Worm (Caenorhabditis elegans) whole organism, early embryonic: ENCODE results near the gene nhr-171.
A peak's percentile ranks its signal among the peaks of the same experiment; 100 is the strongest.

ENCODE experiments used
- B0310.2 ChIP-seq: sonication (generic microtip); optimal IDR thresholded peaks from 2 replicates; lab custom pipeline; 2016; ENCODE audit warnings: mild to moderate bottlenecking, missing genetic modification characterization, missing compliant biosample characterization
- F13C5.2 ChIP-seq: sonication (generic microtip); optimal IDR thresholded peaks from 2 replicates; lab custom pipeline; 2017; ENCODE audit warnings: mild to moderate bottlenecking, missing genetic modification characterization, inconsistent platforms, missing compliant biosample characterization
- aly-1 ChIP-seq: sonication (generic microtip); optimal IDR thresholded peaks from 2 replicates; lab custom pipeline; 2016; ENCODE audit warnings: missing genetic modification characterization, missing compliant biosample characterization
- ama-1 ChIP-seq: fragments of 150-350 bp; optimal IDR thresholded peaks from 2 replicates; lab custom pipeline; 2014
- ceh-13 ChIP-seq: fragments of 200-800 bp; sonication (Bioruptor generic); optimal IDR thresholded peaks from 2 replicates; lab custom pipeline; 2018; ENCODE audit warnings: mild to moderate bottlenecking, missing genetic modification characterization, missing compliant biosample characterization
- ceh-36 ChIP-seq: sonication (generic microtip); optimal IDR thresholded peaks from 2 replicates; lab custom pipeline; 2016; ENCODE audit warnings: missing genetic modification characterization, inconsistent platforms, missing compliant biosample characterization
- ets-7 ChIP-seq: sonication (generic microtip); optimal IDR thresholded peaks from 2 replicates; lab custom pipeline; 2016; ENCODE audit warnings: missing genotype, missing genetic modification characterization, missing compliant biosample characterization
- flt-1 ChIP-seq: fragments of 200-800 bp; sonication (Bioruptor generic); IDR thresholded peaks from 2 replicates; pipeline ENCODE4 v1.3.6; 2022; ENCODE audit warnings: missing genetic modification characterization, missing compliant biosample characterization
- hmbx-1 ChIP-seq: sonication (generic microtip); optimal IDR thresholded peaks from 2 replicates; lab custom pipeline; 2016; ENCODE audit warnings: mild to moderate bottlenecking, missing genetic modification characterization, missing compliant biosample characterization
- hmg-4 ChIP-seq: fragments of 200-800 bp; sonication (Bioruptor generic); optimal IDR thresholded peaks from 2 replicates; lab custom pipeline; 2018; ENCODE audit warnings: mild to moderate bottlenecking, missing genetic modification characterization, missing compliant biosample characterization
- hnd-1 ChIP-seq: sonication (generic microtip); optimal IDR thresholded peaks from 2 replicates; lab custom pipeline; 2016; ENCODE audit warnings: missing genetic modification characterization, missing compliant biosample characterization
- pes-1 ChIP-seq: fragments of 200-800 bp; sonication (Bioruptor generic); IDR thresholded peaks from 2 replicates; pipeline ENCODE4 v1.3.6; 2022; ENCODE audit warnings: missing genetic modification reagents, missing genetic modification characterization, missing compliant biosample characterization
- scrt-1 ChIP-seq: fragments of 200-800 bp; sonication (Bioruptor generic); IDR thresholded peaks from 2 replicates; pipeline ENCODE4 v1.3.6; 2022; ENCODE audit warnings: missing genetic modification characterization, missing compliant biosample characterization
- sea-1 ChIP-seq: fragments of 200-800 bp; sonication (Bioruptor generic); conservative IDR thresholded peaks from 2 replicates; pipeline ENCODE4 v1.3.6; 2022; ENCODE audit warnings: missing genetic modification characterization, missing compliant biosample characterization
- tbx-11 ChIP-seq: fragments of 200-800 bp; sonication (Bioruptor generic); IDR thresholded peaks from 2 replicates; pipeline ENCODE4 v1.3.6; 2022; ENCODE audit warnings: missing genetic modification characterization, missing compliant biosample characterization
- tbx-37 ChIP-seq: fragments of 200-800 bp; sonication (Bioruptor generic); conservative IDR thresholded peaks from 2 replicates; pipeline ENCODE4 v1.3.6; 2022; ENCODE audit warnings: missing genetic modification reagents, missing genetic modification characterization, missing compliant biosample characterization
- tra-4 ChIP-seq: sonication (generic microtip); optimal IDR thresholded peaks from 2 replicates; lab custom pipeline; 2017; ENCODE audit warnings: missing genetic modification characterization, missing compliant biosample characterization

nhr-171 gene

DNA sequence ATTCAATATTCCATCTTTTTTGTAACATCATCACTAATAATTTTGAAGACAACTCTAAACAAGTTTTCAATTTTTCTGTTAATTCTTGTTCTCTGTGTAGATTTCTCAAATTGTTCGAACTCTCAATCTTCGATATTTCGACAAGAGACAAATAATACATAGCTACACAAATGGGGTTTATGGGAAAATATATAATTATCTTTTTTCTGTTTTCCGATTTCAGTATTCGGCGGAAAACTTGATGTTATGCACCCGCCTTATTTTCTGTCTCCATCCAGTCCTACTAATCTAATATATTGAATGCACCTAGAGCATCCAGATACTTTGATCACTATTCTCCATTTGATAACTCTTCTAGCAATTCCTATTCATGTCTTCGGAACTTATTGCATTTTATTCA, 27.4 kb downstream of the nhr-171 start, which contains the start of gene srh-268:
TSS of gene srh-268 (plus strand) at position 301 of the 400 bp plus-strand sequence.
- no peak for TF ChIP-seq scrt-1
- no peak for TF ChIP-seq tbx-37 (GFP tag; lab: Robert Waterston, UW)
- no peak for TF ChIP-seq ceh-13 (GFP tag; lab: Kevin White, UChicago)
- TF ChIP-seq ama-1 (lab: Kevin White, UChicago), result no peak
- TF ChIP-seq tra-4 (tag; lab: Kevin White, UChicago), result no peak
- TF ChIP-seq hmbx-1 (tag; lab: Kevin White, UChicago), result no peak
- no peak for TF ChIP-seq sea-1
- TF ChIP-seq hnd-1 (tag; lab: Kevin White, UChicago), result no peak
- TF ChIP-seq F13C5.2 (tag; lab: Kevin White, UChicago), result no peak
- TF ChIP-seq ceh-36 (tag; lab: Kevin White, UChicago), result no peak
- TF ChIP-seq pes-1 (GFP tag; lab: Robert Waterston, UW), result no peak
- TF ChIP-seq ets-7, result no peak
- TF ChIP-seq flt-1 (GFP tag; lab: Robert Waterston, UW), result no peak
- TF ChIP-seq aly-1 (tag; lab: Kevin White, UChicago), result no peak
- TF ChIP-seq B0310.2, result no peak
- no peak for TF ChIP-seq hmg-4 (GFP tag; lab: Kevin White, UChicago)
- TF ChIP-seq tbx-11 (GFP tag; lab: Robert Waterston, UW), result no peak

DNA sequence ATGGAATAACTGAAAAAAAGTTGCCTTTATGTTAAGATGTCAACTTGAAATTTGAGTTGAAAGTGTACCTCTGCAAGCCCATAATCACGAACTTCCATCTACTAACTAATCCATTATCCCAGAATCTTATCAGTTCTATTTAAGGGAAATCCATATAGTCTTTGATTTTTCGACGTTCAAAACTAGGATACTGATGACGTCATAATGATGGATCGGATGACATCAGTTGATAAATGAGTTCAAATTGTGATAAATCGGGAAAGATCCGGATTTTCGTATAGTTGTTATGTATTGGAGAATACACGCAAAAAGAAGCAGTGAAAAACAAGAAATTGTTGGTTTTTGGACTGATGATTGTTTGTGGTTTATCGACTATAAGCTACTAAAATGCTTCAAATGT, 32.2 kb downstream of the nhr-171 start:
- TF ChIP-seq ama-1 (lab: Kevin White, UChicago) (no peak), hmg-4 (GFP tag; lab: Kevin White, UChicago) (no peak), pes-1 (GFP tag; lab: Robert Waterston, UW) (no peak), tbx-11 (GFP tag; lab: Robert Waterston, UW) (no peak), tbx-37 (GFP tag; lab: Robert Waterston, UW) (no peak), ceh-36 (tag; lab: Kevin White, UChicago) (no peak), hnd-1 (tag; lab: Kevin White, UChicago) (no peak), ets-7 (no peak), F13C5.2 (tag; lab: Kevin White, UChicago) (no peak)

DNA sequence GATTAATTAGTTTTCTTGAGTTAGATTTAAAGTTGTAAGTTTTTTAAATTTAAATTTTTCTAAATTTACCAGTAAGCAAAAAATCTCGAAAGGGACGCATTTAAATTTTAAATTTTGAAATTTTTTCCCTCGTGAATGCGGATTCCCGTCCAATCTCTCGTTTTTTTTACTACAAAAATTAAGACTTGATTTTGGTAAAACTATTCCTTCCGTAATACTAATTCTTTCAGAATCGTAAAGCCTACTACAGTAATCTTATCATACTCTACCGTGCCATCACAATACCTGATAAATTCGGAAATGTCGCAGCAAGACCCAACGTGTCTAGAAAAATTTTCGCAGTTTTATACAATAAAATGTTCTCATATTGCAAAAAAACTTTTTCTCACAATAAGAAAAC, 33.6 kb downstream of the nhr-171 start, which contains the start of the genes C54F6.19 and nhx-3:
TSS of gene C54F6.19 (plus strand) at position 301 of the 400 bp plus-strand sequence.
TSS of gene nhx-3 (minus strand) at position 337 of the 400 bp plus-strand sequence.
- TF ChIP-seq aly-1 (tag; lab: Kevin White, UChicago) (no peak), hmg-4 (GFP tag; lab: Kevin White, UChicago) (no peak), hmbx-1 (tag; lab: Kevin White, UChicago) (no peak), ama-1 (lab: Kevin White, UChicago) (no peak), sea-1 (no peak), tbx-11 (GFP tag; lab: Robert Waterston, UW) (no peak), scrt-1 (no peak), F13C5.2 (tag; lab: Kevin White, UChicago) (no peak), tra-4 (tag; lab: Kevin White, UChicago) (no peak), flt-1 (GFP tag; lab: Robert Waterston, UW) (no peak)

DNA sequence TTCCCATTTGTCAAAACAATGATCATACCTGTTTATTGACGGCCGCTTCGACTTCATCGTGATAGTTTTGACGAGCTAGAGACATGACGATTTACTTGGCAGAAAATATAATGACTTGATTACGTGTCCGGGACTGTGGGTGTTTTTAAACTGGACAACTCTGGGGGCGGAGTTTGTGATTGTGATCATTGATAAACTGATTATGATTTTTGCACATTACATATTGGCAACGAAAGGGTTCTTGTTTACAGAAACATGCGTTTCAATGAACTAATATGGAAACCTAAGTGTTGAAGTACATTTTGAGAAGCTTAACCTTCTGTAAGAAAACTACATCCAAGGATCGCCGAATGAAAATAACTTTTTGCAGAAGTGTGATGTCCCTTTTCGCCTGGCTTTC, 35.9 kb downstream of the nhr-171 start, which contains the start of gene ftn-1:
TSS of gene ftn-1 (minus strand) at position 101 of the 400 bp plus-strand sequence.
- no peak for TF ChIP-seq tbx-37 (GFP tag; lab: Robert Waterston, UW)
- TF ChIP-seq ama-1 (lab: Kevin White, UChicago), result no peak
- no peak for TF ChIP-seq ceh-13 (GFP tag; lab: Kevin White, UChicago)
- TF ChIP-seq pes-1 (GFP tag; lab: Robert Waterston, UW), result no peak

DNA sequence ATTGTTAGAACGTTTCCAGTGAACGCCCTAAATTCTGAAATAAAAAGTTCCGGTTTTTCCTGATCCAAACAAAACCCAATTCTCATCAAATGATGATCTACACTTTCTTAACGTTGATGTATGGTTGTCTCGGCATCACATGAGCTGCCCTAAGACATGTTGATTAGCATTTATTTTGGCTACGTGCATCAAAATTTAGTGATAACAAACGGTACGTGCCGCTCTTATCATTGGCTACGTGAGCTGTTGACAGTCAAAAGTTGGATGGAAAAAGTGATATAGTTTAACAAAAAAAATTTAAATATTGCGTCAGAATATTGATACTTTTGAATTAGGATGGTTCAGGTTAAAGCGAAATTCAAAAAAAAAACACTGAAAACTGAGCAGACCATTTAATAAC, 36.5 kb downstream of the nhr-171 start:
- TF ChIP-seq hnd-1 (tag; lab: Kevin White, UChicago), result no peak
- no peak for TF ChIP-seq ceh-13 (GFP tag; lab: Kevin White, UChicago)
- no peak for TF ChIP-seq ama-1 (lab: Kevin White, UChicago)
- TF ChIP-seq sea-1, result no peak
- no peak for TF ChIP-seq ceh-36 (tag; lab: Kevin White, UChicago)
- TF ChIP-seq flt-1 (GFP tag; lab: Robert Waterston, UW), result no peak

DNA sequence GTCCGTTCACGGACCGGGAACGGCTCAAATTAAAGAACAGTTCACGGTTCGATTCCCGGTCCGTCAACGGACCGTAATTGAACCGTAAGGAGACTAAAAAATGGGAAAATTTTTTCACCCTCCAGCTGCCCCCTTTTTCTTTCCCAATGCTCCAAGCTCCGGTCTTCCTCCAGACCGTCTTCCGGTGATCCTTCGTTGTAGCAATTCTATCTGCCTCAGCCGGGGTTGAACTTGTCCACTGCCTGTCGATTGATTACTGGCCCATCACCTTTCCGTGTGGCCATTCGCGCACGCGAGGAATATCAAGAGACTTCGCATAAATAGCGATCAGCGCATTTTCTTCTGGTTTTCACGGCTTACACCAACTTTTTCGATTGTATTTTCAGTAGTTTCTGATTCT, 36.9 kb downstream of the nhr-171 start:
- peak; percentile 76 for TF ChIP-seq pes-1 (GFP tag; lab: Robert Waterston, UW)
- peak; percentile 70 for TF ChIP-seq tbx-11 (GFP tag; lab: Robert Waterston, UW)
- TF ChIP-seq flt-1 (GFP tag; lab: Robert Waterston, UW), result peak; percentile 56; the same call in 1 of the 2 replicates
- peak; percentile 70; the same call in 1 of the 2 replicates for TF ChIP-seq scrt-1

DNA sequence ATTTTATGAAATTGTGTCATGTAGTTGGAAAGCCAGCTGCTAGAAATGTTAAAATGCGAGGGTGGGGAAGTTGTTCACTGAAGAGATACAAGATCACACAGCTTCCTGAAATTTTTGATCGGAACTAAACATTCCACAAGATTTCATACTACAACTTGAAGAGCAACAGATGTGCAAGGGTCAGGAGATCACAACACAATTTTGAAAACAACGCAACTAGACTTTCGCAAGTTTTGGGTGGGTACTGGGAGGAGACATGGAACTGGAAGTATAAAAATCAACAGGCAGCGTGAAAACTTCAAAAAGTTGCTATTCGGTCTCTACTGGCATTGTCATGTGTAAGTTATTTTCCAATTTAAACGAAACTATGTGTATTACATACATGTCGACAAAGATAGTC, 40.3 kb downstream of the nhr-171 start, which contains the start of gene F19F10.3:
TSS of gene F19F10.3 (plus strand) at position 301 of the 400 bp plus-strand sequence.
- no peak for TF ChIP-seq pes-1 (GFP tag; lab: Robert Waterston, UW)
- TF ChIP-seq hmbx-1 (tag; lab: Kevin White, UChicago), result no peak
- TF ChIP-seq ets-7, result no peak
- no peak for TF ChIP-seq tbx-11 (GFP tag; lab: Robert Waterston, UW)
- TF ChIP-seq B0310.2, result no peak
- TF ChIP-seq scrt-1, result no peak
- no peak for TF ChIP-seq ceh-13 (GFP tag; lab: Kevin White, UChicago)
- no peak for TF ChIP-seq sea-1
- TF ChIP-seq hnd-1 (tag; lab: Kevin White, UChicago), result no peak

DNA sequence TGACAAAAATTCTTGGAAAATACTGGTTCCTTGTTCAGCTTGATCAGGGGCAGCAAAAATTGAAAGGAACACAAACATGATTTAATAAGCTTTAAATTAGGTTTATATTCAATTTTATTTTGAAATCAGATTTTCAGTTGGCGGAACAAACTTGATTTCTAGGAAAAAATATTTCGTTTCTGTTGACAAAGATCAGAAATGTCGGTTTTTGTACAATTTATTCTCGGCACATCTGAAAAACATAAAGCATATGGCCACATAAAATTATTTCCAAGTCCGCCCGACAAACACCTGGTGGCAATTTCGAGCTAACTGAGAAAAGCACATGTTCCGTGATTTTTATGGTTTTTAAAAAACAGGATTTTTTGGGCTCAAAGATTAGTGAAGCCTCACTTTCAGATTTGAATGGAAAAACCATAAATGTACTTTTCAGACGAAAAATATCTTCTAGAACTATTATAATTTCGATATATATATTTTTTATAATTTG, 42.4 kb downstream of the nhr-171 start, which contains the start of gene ttr-10:
TSS of gene ttr-10 (minus strand) at position 51 of the 490 bp plus-strand sequence.
- TF ChIP-seq ets-7, result no peak
- no peak for TF ChIP-seq B0310.2
- TF ChIP-seq hmg-4 (GFP tag; lab: Kevin White, UChicago), result no peak
- TF ChIP-seq tbx-11 (GFP tag; lab: Robert Waterston, UW), result no peak
- no peak for TF ChIP-seq ama-1 (lab: Kevin White, UChicago)
- no peak for TF ChIP-seq pes-1 (GFP tag; lab: Robert Waterston, UW)
- no peak for TF ChIP-seq F13C5.2 (tag; lab: Kevin White, UChicago)
- no peak for TF ChIP-seq hnd-1 (tag; lab: Kevin White, UChicago)
- no peak for TF ChIP-seq ceh-13 (GFP tag; lab: Kevin White, UChicago)
- TF ChIP-seq flt-1 (GFP tag; lab: Robert Waterston, UW), result no peak
- TF ChIP-seq scrt-1, result no peak
- TF ChIP-seq tra-4 (tag; lab: Kevin White, UChicago), result no peak
- TF ChIP-seq aly-1 (tag; lab: Kevin White, UChicago), result no peak
- no peak for TF ChIP-seq tbx-37 (GFP tag; lab: Robert Waterston, UW)
- no peak for TF ChIP-seq sea-1
- TF ChIP-seq hmbx-1 (tag; lab: Kevin White, UChicago), result no peak
- no peak for TF ChIP-seq ceh-36 (tag; lab: Kevin White, UChicago)
